Worm (Caenorhabditis elegans): ENCODE data around the gene F18E9.7.

DNA sequence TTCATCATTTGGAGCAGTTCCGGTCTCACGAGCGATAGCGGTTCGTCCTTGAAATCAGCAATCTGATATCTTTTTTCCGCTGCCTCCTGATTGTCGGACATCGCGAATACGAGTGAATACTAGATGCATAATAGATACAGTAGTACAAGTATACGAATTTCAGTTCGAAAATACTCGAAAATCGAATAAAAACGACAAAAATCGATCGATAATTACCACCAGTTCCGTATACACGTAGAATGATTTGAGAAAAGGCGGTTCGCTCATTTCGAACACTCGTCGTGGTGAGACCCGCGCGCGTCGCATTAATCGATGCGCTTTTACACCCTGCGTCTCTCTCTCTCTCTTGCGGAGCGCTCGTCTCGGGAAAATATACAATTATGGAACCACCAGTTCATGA, 49.5 kb upstream of the F18E9.7 start, which contains the start of gene F12D9.2:
- TF ChIP-seq him-1 (tag; optimal IDR thresholded peaks at IDR 0.05) = no peak
- TF ChIP-seq dao-5 (tag; optimal IDR thresholded peaks at IDR 0.05) = no peak

All from whole organism, L4/young adult.